Worm (Caenorhabditis elegans) whole organism, L1 larva: Measurements from ENCODE around the gene F26F4.2.

Experiments used
- ceh-82 ChIP-seq, 3 experiments: fragments of 150-350 bp in 1 of 3; sonication (generic microtip) in 2 of 3; optimal IDR thresholded peaks; 2 replicates each; lab custom pipeline; 2014 to 2017; ENCODE audit warnings: missing biosample characterization in 3 of 3, missing genetic modification characterization in 3 of 3
- elt-2 ChIP-seq: sonication (generic microtip); optimal IDR thresholded peaks from 2 replicates; lab custom pipeline; 2016; ENCODE audit warnings: missing genetic modification characterization, mild to moderate bottlenecking, inconsistent platforms, missing compliant biosample characterization, missing genetic modification reagents
- isw-1 ChIP-seq: fragments of 200-800 bp; sonication (Bioruptor generic); IDR thresholded peaks from 2 replicates; pipeline ENCODE4 v1.3.6; 2022; ENCODE audit warnings: missing genetic modification characterization, missing compliant biosample characterization
- lin-13 ChIP-seq: fragments of 150-350 bp; optimal IDR thresholded peaks from 2 replicates; lab custom pipeline; 2014; ENCODE audit warnings: missing biosample characterization, missing genetic modification reagents, missing genetic modification characterization
- mdl-1 ChIP-seq, 2 experiments: fragments of 150-350 bp; optimal IDR thresholded peaks; 2 replicates each; lab custom pipeline; 2014 to 2017; ENCODE audit warnings: missing biosample characterization in 2 of 2, missing genetic modification characterization in 2 of 2, inconsistent platforms in 1 of 2
- nhr-47 ChIP-seq: sonication (generic microtip); optimal IDR thresholded peaks from 2 replicates; lab custom pipeline; 2016; ENCODE audit warnings: mild to moderate bottlenecking, missing genetic modification characterization, moderate library complexity, missing compliant biosample characterization
- nhr-76 ChIP-seq: sonication (generic microtip); optimal IDR thresholded peaks from 2 replicates; lab custom pipeline; 2017; ENCODE audit warnings: missing biosample characterization, missing genetic modification characterization
- nhr-77 ChIP-seq: fragments of 150-350 bp; optimal IDR thresholded peaks from 2 replicates; lab custom pipeline; 2014; ENCODE audit warnings: missing biosample characterization, missing genetic modification characterization
- pqm-1 ChIP-seq: sonication (generic microtip); optimal IDR thresholded peaks from 3 replicates; lab custom pipeline; 2017; ENCODE audit warnings: missing biosample characterization, missing genetic modification characterization
- snpc-4 ChIP-seq: fragments of 150-350 bp; optimal IDR thresholded peaks from 2 replicates; lab custom pipeline; 2014; ENCODE audit warnings: missing biosample characterization, missing genetic modification characterization
- sup-37 ChIP-seq: fragments of 200-800 bp; sonication (Bioruptor generic); optimal IDR thresholded peaks from 2 replicates; lab custom pipeline; 2018; ENCODE audit warnings: mild to moderate bottlenecking, missing genetic modification characterization, missing compliant biosample characterization
- unc-86 ChIP-seq: sonication (generic microtip); optimal IDR thresholded peaks from 2 replicates; lab custom pipeline; 2016; ENCODE audit warnings: missing genetic modification characterization, missing compliant biosample characterization
- zag-1 ChIP-seq: fragments of 150-350 bp; optimal IDR thresholded peaks from 2 replicates; lab custom pipeline; 2014; ENCODE audit warnings: missing biosample characterization, missing genetic modification characterization

ce11 chrIII:4944213-4944612 is 33.2 kb downstream of the F26F4.2 start, which contains the start of gene ntl-9:
- TF ChIP-seq ceh-82 (tag; optimal IDR thresholded peaks at IDR 0.05; lab: Kevin White, UChicago), result no peak
- TF ChIP-seq pqm-1 (tag; lab: Kevin White, UChicago), result no peak
- no peak for TF ChIP-seq sup-37 (GFP tag; lab: Kevin White, UChicago)
- no peak for TF ChIP-seq lin-13
- TF ChIP-seq elt-2 (tag; lab: Kevin White, UChicago), result no peak
- no peak for TF ChIP-seq nhr-76 (tag; lab: Kevin White, UChicago)
- TF ChIP-seq zag-1, result no peak
- TF ChIP-seq snpc-4 (tag; lab: Kevin White, UChicago), result no peak
- TF ChIP-seq mdl-1 (tag; optimal IDR thresholded peaks at IDR 0.05; lab: Kevin White, UChicago), result no peak
- no peak for TF ChIP-seq nhr-47
- TF ChIP-seq isw-1, result no peak
- TF ChIP-seq unc-86 (tag; lab: Kevin White, UChicago), result no peak
- no peak for TF ChIP-seq nhr-77
